Worm (Caenorhabditis elegans): Measurements from ENCODE around the gene aakg-1.

The aakg-1 gene

ce11 chrIII:12499245-12499644, 76.0 kb downstream of the aakg-1 start, which contains the start of gene sql-1:
TSS of gene sql-1 (plus strand) at chrIII:12499557.
- TF ChIP-seq snpc-4 (tag; optimal IDR thresholded peaks at IDR 0.05) (no peak), ces-1 (GFP tag; optimal IDR thresholded peaks at IDR 0.05) (peak; percentile 12)

- TF ChIP-seq zip-8 (tag; optimal IDR thresholded peaks at IDR 0.05): no peak
- no peak for TF ChIP-seq ces-1 (GFP tag; optimal IDR thresholded peaks at IDR 0.05)
- TF ChIP-seq flh-1 (GFP tag; optimal IDR thresholded peaks at IDR 0.05): no peak
- TF ChIP-seq cnd-1 (tag; optimal IDR thresholded peaks at IDR 0.05): no peak
These were observed 78.8 kb downstream of the aakg-1 start, which contains the start of gene herd-1 for ce11 chrIII:12496449-12496848. TSS of gene herd-1 (plus strand) at chrIII:12496538.

- no peak for TF ChIP-seq sptf-1 (tag; optimal IDR thresholded peaks at IDR 0.05)
- peak; percentile 49 for TF ChIP-seq lsy-2 (tag; optimal IDR thresholded peaks at IDR 0.05)
These were observed 79.6 kb downstream of the aakg-1 start, which contains the start of the genes Y111B2A.1 and Y111B2A.2 for ce11 chrIII:12495594-12496096. TSS of gene Y111B2A.1 (minus strand) at chrIII:12495644. TSS of gene Y111B2A.2 (plus strand) at chrIII:12496086.

- no peak for TF ChIP-seq unc-39 (tag; optimal IDR thresholded peaks at IDR 0.05)
- no peak for TF ChIP-seq mab-5 (tag; optimal IDR thresholded peaks at IDR 0.05)
- no peak for TF ChIP-seq ham-2 (GFP tag; optimal IDR thresholded peaks at IDR 0.05)
- no peak for TF ChIP-seq snpc-4 (tag; optimal IDR thresholded peaks at IDR 0.05)
- no peak for TF ChIP-seq cnd-1 (tag; optimal IDR thresholded peaks at IDR 0.05)
- no peak for TF ChIP-seq flh-1 (GFP tag; optimal IDR thresholded peaks at IDR 0.05)
- no peak for TF ChIP-seq nhr-28 (tag; optimal IDR thresholded peaks at IDR 0.05)
- TF ChIP-seq mls-2 (tag; optimal IDR thresholded peaks at IDR 0.05): no peak
- no peak for TF ChIP-seq unc-62 (GFP tag; optimal IDR thresholded peaks at IDR 0.05)
These were observed 83.2 kb downstream of the aakg-1 start, which contains the start of gene Y49E10.25 for ce11 chrIII:12491984-12492383. TSS of gene Y49E10.25 (minus strand) at chrIII:12492084.
